Worm (Caenorhabditis elegans) whole organism, L1 larva: ENCODE results near the gene lipl-3.

Experiments used
- C34B4.2 ChIP-seq: sonication (generic microtip); optimal IDR thresholded peaks from 2 replicates; lab custom pipeline; 2017; ENCODE audit warnings: mild to moderate bottlenecking, missing genetic modification characterization, missing compliant biosample characterization
- F16B12.6 ChIP-seq: fragments of 150-350 bp; optimal IDR thresholded peaks from 2 replicates; lab custom pipeline; 2014; ENCODE audit warnings: missing biosample characterization, missing genetic modification characterization
- Y116A8C.19 ChIP-seq: sonication (generic microtip); optimal IDR thresholded peaks from 2 replicates; lab custom pipeline; 2016; ENCODE audit warnings: missing compliant biosample characterization, missing genetic modification characterization, borderline replicate concordance
- aha-1 ChIP-seq: fragments of 150-350 bp; optimal IDR thresholded peaks from 2 replicates; lab custom pipeline; 2014; ENCODE audit warnings: missing biosample characterization, missing genetic modification characterization
- alr-1 ChIP-seq: fragments of 200-800 bp; sonication (Bioruptor generic); optimal IDR thresholded peaks from 2 replicates; lab custom pipeline; 2018; ENCODE audit warnings: borderline replicate concordance, mild to moderate bottlenecking, missing genetic modification characterization, missing compliant biosample characterization
- ama-1 ChIP-seq: fragments of 150-350 bp; optimal IDR thresholded peaks from 2 replicates; lab custom pipeline; 2014
- ceh-82 ChIP-seq, 3 experiments: fragments of 150-350 bp in 1 of 3; sonication (generic microtip) in 2 of 3; optimal IDR thresholded peaks; 2 replicates each; lab custom pipeline; 2014 to 2017; ENCODE audit warnings: missing biosample characterization in 3 of 3, missing genetic modification characterization in 3 of 3
- ceh-90 ChIP-seq: sonication (generic microtip); optimal IDR thresholded peaks from 2 replicates; lab custom pipeline; 2016; ENCODE audit warnings: missing genetic modification characterization, missing compliant biosample characterization
- efl-1 ChIP-seq, 4 experiments: fragments of 150-350 bp; optimal IDR thresholded peaks in 3 of 4; peaks in 1 of 4; 1 replicate in 1 of 4; 2 replicates in 3 of 4; lab custom pipeline; 2014; ENCODE audit warnings: missing biosample characterization in 2 of 4, missing genetic modification characterization in 2 of 4, missing genetic modification reagents in 2 of 4
- egl-27 ChIP-seq, 2 experiments: fragments of 150-350 bp in 1 of 2; sonication (generic microtip); optimal IDR thresholded peaks; 3 replicates each; lab custom pipeline; 2017 to 2018; ENCODE audit warnings: missing biosample characterization in 2 of 2, missing genetic modification characterization in 2 of 2, missing genetic modification reagents in 2 of 2
- ets-5 ChIP-seq: fragments of 200-800 bp; sonication (Bioruptor generic); IDR thresholded peaks from 2 replicates; pipeline ENCODE4 v1.3.6; 2022; ENCODE audit warnings: missing genetic modification characterization, missing compliant biosample characterization
- fkh-10 ChIP-seq: sonication (generic microtip); optimal IDR thresholded peaks from 2 replicates; lab custom pipeline; 2017; ENCODE audit warnings: missing biosample characterization, missing genetic modification reagents, missing genetic modification characterization
- fkh-4 ChIP-seq: sonication (generic microtip); optimal IDR thresholded peaks from 2 replicates; lab custom pipeline; 2016; ENCODE audit warnings: missing compliant biosample characterization, missing genetic modification characterization, borderline replicate concordance
- grh-1 ChIP-seq: fragments of 200-800 bp; sonication (Bioruptor generic); IDR thresholded peaks from 2 replicates; pipeline ENCODE4 v1.3.6; 2022; ENCODE audit warnings: missing genetic modification reagents, missing genetic modification characterization, missing compliant biosample characterization
- hpl-2 ChIP-seq: fragments of 150-350 bp; optimal IDR thresholded peaks from 2 replicates; lab custom pipeline; 2014; ENCODE audit warnings: missing biosample characterization, missing genetic modification reagents, missing genetic modification characterization
- jun-1 ChIP-seq: fragments of 150-350 bp; optimal IDR thresholded peaks from 2 replicates; lab custom pipeline; 2014; ENCODE audit warnings: missing biosample characterization, missing genetic modification reagents, missing genetic modification characterization
- lin-13 ChIP-seq: fragments of 150-350 bp; optimal IDR thresholded peaks from 2 replicates; lab custom pipeline; 2014; ENCODE audit warnings: missing biosample characterization, missing genetic modification reagents, missing genetic modification characterization
- lin-14 ChIP-seq: fragments of 200-800 bp; sonication (Bioruptor generic); optimal IDR thresholded peaks from 2 replicates; lab custom pipeline; 2018; ENCODE audit warnings: mild to moderate bottlenecking, missing genetic modification characterization, moderate library complexity, missing compliant biosample characterization
- lin-15B ChIP-seq: fragments of 150-350 bp; sonication (generic microtip); optimal IDR thresholded peaks from 3 replicates; lab custom pipeline; 2014; ENCODE audit warnings: missing biosample characterization, missing genetic modification characterization
- lin-35 ChIP-seq, 2 experiments: fragments of 150-350 bp; optimal IDR thresholded peaks; 2 replicates each; lab custom pipeline; 2014; ENCODE audit warnings: missing biosample characterization in 2 of 2, missing genetic modification characterization in 2 of 2, missing genetic modification reagents in 2 of 2
- lsy-2 ChIP-seq, 2 experiments: fragments of 150-350 bp; optimal IDR thresholded peaks; 2 replicates each; lab custom pipeline; 2014; ENCODE audit warnings: missing biosample characterization in 2 of 2, missing genetic modification characterization in 2 of 2
- nhr-11 ChIP-seq: fragments of 150-350 bp; optimal IDR thresholded peaks from 2 replicates; lab custom pipeline; 2014; ENCODE audit warnings: missing biosample characterization, missing genetic modification characterization
- nhr-12 ChIP-seq: sonication (generic microtip); optimal IDR thresholded peaks from 2 replicates; lab custom pipeline; 2017; ENCODE audit warnings: missing biosample characterization, missing genetic modification characterization
- nhr-19 ChIP-seq: fragments of 200-800 bp; sonication (Bioruptor generic); conservative IDR thresholded peaks from 2 replicates; pipeline ENCODE4 v1.3.6; 2022; ENCODE audit warnings: missing genetic modification characterization, missing compliant biosample characterization
- nhr-237 ChIP-seq: fragments of 150-350 bp; optimal IDR thresholded peaks from 2 replicates; lab custom pipeline; 2014; ENCODE audit warnings: missing biosample characterization, missing genetic modification characterization
- nhr-47 ChIP-seq: sonication (generic microtip); optimal IDR thresholded peaks from 2 replicates; lab custom pipeline; 2016; ENCODE audit warnings: mild to moderate bottlenecking, missing genetic modification characterization, moderate library complexity, missing compliant biosample characterization
- nhr-76 ChIP-seq: sonication (generic microtip); optimal IDR thresholded peaks from 2 replicates; lab custom pipeline; 2017; ENCODE audit warnings: missing biosample characterization, missing genetic modification characterization
- nhr-77 ChIP-seq: fragments of 150-350 bp; optimal IDR thresholded peaks from 2 replicates; lab custom pipeline; 2014; ENCODE audit warnings: missing biosample characterization, missing genetic modification characterization
- nhr-84 ChIP-seq: sonication (generic microtip); optimal IDR thresholded peaks from 2 replicates; lab custom pipeline; 2017; ENCODE audit warnings: missing biosample characterization, missing genetic modification characterization
- pqm-1 ChIP-seq: sonication (generic microtip); optimal IDR thresholded peaks from 3 replicates; lab custom pipeline; 2017; ENCODE audit warnings: missing biosample characterization, missing genetic modification characterization
- sup-37 ChIP-seq: fragments of 200-800 bp; sonication (Bioruptor generic); optimal IDR thresholded peaks from 2 replicates; lab custom pipeline; 2018; ENCODE audit warnings: mild to moderate bottlenecking, missing genetic modification characterization, missing compliant biosample characterization
- swsn-7 ChIP-seq: sonication (generic microtip); optimal IDR thresholded peaks from 2 replicates; lab custom pipeline; 2016; ENCODE audit warnings: missing genetic modification characterization, missing compliant biosample characterization
- tbx-2 ChIP-seq: sonication (generic microtip); optimal IDR thresholded peaks from 2 replicates; lab custom pipeline; 2016; ENCODE audit warnings: missing genetic modification characterization, missing compliant biosample characterization
- unc-30 ChIP-seq: sonication (generic microtip); optimal IDR thresholded peaks from 2 replicates; lab custom pipeline; 2017; ENCODE audit warnings: missing biosample characterization, missing genetic modification characterization
- unc-62 ChIP-seq: fragments of 150-350 bp; optimal IDR thresholded peaks from 2 replicates; lab custom pipeline; 2014; ENCODE audit warnings: missing biosample characterization, missing genetic modification reagents, missing genetic modification characterization
- unc-98 ChIP-seq: fragments of 200-800 bp; sonication (Bioruptor generic); IDR thresholded peaks from 2 replicates; pipeline ENCODE4 v1.3.6; 2022; ENCODE audit warnings: missing genetic modification characterization, missing compliant biosample characterization
- vab-15 ChIP-seq: sonication (generic microtip); optimal IDR thresholded peaks from 2 replicates; lab custom pipeline; 2017; ENCODE audit warnings: missing genotype, mild to moderate bottlenecking, missing genetic modification characterization, missing compliant biosample characterization
- xbp-1 ChIP-seq: sonication (generic microtip); optimal IDR thresholded peaks from 2 replicates; lab custom pipeline; 2016; ENCODE audit warnings: missing genetic modification characterization, missing compliant biosample characterization
- zag-1 ChIP-seq: fragments of 150-350 bp; optimal IDR thresholded peaks from 2 replicates; lab custom pipeline; 2014; ENCODE audit warnings: missing biosample characterization, missing genetic modification characterization
- ztf-4 ChIP-seq: fragments of 150-350 bp; optimal IDR thresholded peaks from 2 replicates; lab custom pipeline; 2014; ENCODE audit warnings: missing biosample characterization, missing genetic modification characterization

lipl-3 gene

ce11 chrV:503728-504127, 20.3 kb downstream of the lipl-3 start, which contains the start of gene srlf-35:
Gene srlf-35 (plus strand): TSS chrV:504028.
- TF ChIP-seq aha-1 (tag; lab: Kevin White, UChicago) (no peak), ceh-82 (tag; optimal IDR thresholded peaks at IDR 0.05; lab: Kevin White, UChicago) (no peak), ceh-90 (no peak), unc-98 (GFP tag; lab: Robert Waterston, UW) (no peak), lin-14 (no peak), alr-1 (no peak), swsn-7 (tag; lab: Kevin White, UChicago) (no peak), unc-62 (no peak), lin-13 (GFP tag; lab: Kevin White, UChicago) (no peak), Y116A8C.19 (tag; lab: Kevin White, UChicago) (no peak), nhr-11 (no peak), nhr-84 (tag; lab: Kevin White, UChicago) (no peak), ets-5 (GFP tag; lab: Robert Waterston, UW) (no peak), lin-35 (GFP tag; optimal IDR thresholded peaks at IDR 0.05; lab: Kevin White, UChicago) (no peak), jun-1 (no peak), hpl-2 (no peak), nhr-19 (GFP tag; lab: Robert Waterston, UW) (no peak), efl-1 (optimal IDR thresholded peaks at IDR 0.05; lab: Kevin White, UChicago) (no peak), efl-1 (GFP tag; optimal IDR thresholded peaks at IDR 0.05 in 1 of 2; lab: Kevin White, UChicago) (no peak), fkh-10 (no peak), ztf-4 (no peak)

ce11 chrV:502803-503273, 21.2 kb downstream of the lipl-3 start, which contains the start of gene T01G6.10:
Gene T01G6.10 (minus strand): TSS chrV:503223.
- TF ChIP-seq nhr-76 (tag; lab: Kevin White, UChicago) (no peak), nhr-237 (no peak), ama-1 (lab: Kevin White, UChicago) (no peak), F16B12.6 (tag; lab: Kevin White, UChicago) (no peak), nhr-84 (tag; lab: Kevin White, UChicago) (no peak), alr-1 (no peak), grh-1 (GFP tag; lab: Robert Waterston, UW) (no peak), nhr-19 (GFP tag; lab: Robert Waterston, UW) (no peak)

- TF ChIP-seq lsy-2 (tag; optimal IDR thresholded peaks at IDR 0.05; lab: Kevin White, UChicago) (no peak), lin-15B (tag; lab: Kevin White, UChicago) (no peak), hpl-2 (no peak), vab-15 (tag; lab: Kevin White, UChicago) (no peak), zag-1 (tag; lab: Kevin White, UChicago) (no peak), swsn-7 (tag; lab: Kevin White, UChicago) (no peak), nhr-19 (GFP tag; lab: Robert Waterston, UW) (no peak), xbp-1 (tag; lab: Kevin White, UChicago) (no peak), sup-37 (GFP tag; lab: Kevin White, UChicago) (no peak), nhr-47 (tag; lab: Kevin White, UChicago) (no peak), pqm-1 (no peak), nhr-12 (tag; lab: Kevin White, UChicago) (no peak), egl-27 (tag; optimal IDR thresholded peaks at IDR 0.05; lab: Kevin White, UChicago) (no peak)
Measured at ce11 chrV:501230-501629, 22.8 kb downstream of the lipl-3 start, which contains the start of gene str-256. Gene str-256 (minus strand): TSS chrV:501330.

- TF ChIP-seq unc-30, result no peak
- TF ChIP-seq tbx-2 (tag; lab: Kevin White, UChicago), result no peak
- no peak for TF ChIP-seq unc-62
- TF ChIP-seq grh-1 (GFP tag; lab: Robert Waterston, UW), result no peak
- TF ChIP-seq C34B4.2 (tag; lab: Kevin White, UChicago), result no peak
- no peak for TF ChIP-seq nhr-84 (tag; lab: Kevin White, UChicago)
- no peak for TF ChIP-seq efl-1 (optimal IDR thresholded peaks at IDR 0.05; lab: Kevin White, UChicago)
- no peak for TF ChIP-seq efl-1 (GFP tag; optimal IDR thresholded peaks at IDR 0.05 in 1 of 2; lab: Kevin White, UChicago)
- no peak for TF ChIP-seq aha-1 (tag; lab: Kevin White, UChicago)
- TF ChIP-seq fkh-4 (tag; lab: Kevin White, UChicago), result no peak
- no peak for TF ChIP-seq nhr-77 (tag; lab: Kevin White, UChicago)
Measured at ce11 chrV:500535-500934, 23.5 kb downstream of the lipl-3 start.
